Fruit fly (Drosophila melanogaster) whole organism, embryonic: Measurements from ENCODE around the gene CG7945.

ENCODE experiments used
- Awh ChIP-seq: fragments of 200-800 bp; sonication (Bioruptor generic); IDR thresholded peaks from 2 replicates; pipeline ENCODE4, ENCODE4 v1.3.6; 2022; ENCODE audit warnings: missing biosample characterization, missing genetic modification characterization
- Blimp-1 ChIP-seq: fragments of 200-800 bp; sonication (Bioruptor generic); optimal IDR thresholded peaks from 3 replicates; lab custom pipeline; 2018; ENCODE audit warnings: missing biosample characterization, missing genetic modification characterization, mild to moderate bottlenecking, moderate library complexity, missing genetic modification reagents
- CG12155 ChIP-seq: fragments of 200-800 bp; sonication (Bioruptor generic); optimal IDR thresholded peaks from 3 replicates; lab custom pipeline; 2016; ENCODE audit warnings: missing biosample characterization, missing genetic modification characterization
- CG17328 ChIP-seq: fragments of 200-800 bp; sonication (Bioruptor generic); IDR thresholded peaks from 2 replicates; pipeline ENCODE4 v1.3.6; 2022; ENCODE audit warnings: missing biosample characterization, missing genetic modification characterization
- HLH4C ChIP-seq: fragments of 200-800 bp; sonication (Bioruptor generic); IDR thresholded peaks from 3 replicates; pipeline ENCODE4 v1.3.6; 2022; ENCODE audit warnings: missing biosample characterization, missing genetic modification characterization; ENCODE audit not compliant: partially characterized antibody
- Opbp ChIP-seq: fragments of 200-800 bp; sonication (Bioruptor generic); IDR thresholded peaks from 3 replicates; pipeline ENCODE4 v1.3.6; 2022; ENCODE audit warnings: missing biosample characterization, missing genetic modification characterization; ENCODE audit not compliant: partially characterized antibody
- cad ChIP-seq: fragments of >200 bp; optimal IDR thresholded peaks from 2 replicates; lab custom pipeline; 2017; ENCODE audit warnings: missing biosample characterization, missing genetic modification characterization
- ftz-f1 ChIP-seq: fragments of 200-800 bp; sonication (Bioruptor generic); optimal IDR thresholded peaks from 2 replicates; lab custom pipeline; 2016; ENCODE audit warnings: missing biosample characterization, missing genetic modification characterization
- sna ChIP-seq: fragments of 200-800 bp; sonication (Bioruptor generic); IDR thresholded peaks from 2 replicates; pipeline ENCODE4 v1.3.6; 2022; ENCODE audit warnings: missing biosample characterization, missing genetic modification characterization; ENCODE audit not compliant: partially characterized antibody
- wdn ChIP-seq: fragments of 200-800 bp; sonication (Bioruptor generic); IDR thresholded peaks from 2 replicates; pipeline ENCODE4 v1.3.6; 2022; ENCODE audit warnings: missing biosample characterization, missing genetic modification characterization

- no peak for TF ChIP-seq ftz-f1 (GFP tag; lab: Kevin White, UChicago)
- no peak for TF ChIP-seq wdn (GFP tag; lab: Robert Waterston, UW)
- 0 out of 2 replicates have a peak, but pooled peaks have one; percentile 53 for TF ChIP-seq Awh (GFP tag; lab: Robert Waterston, UW)
- TF ChIP-seq CG12155 (GFP tag; lab: Kevin White, UChicago) = no peak
- no peak for TF ChIP-seq Opbp (GFP tag; lab: Robert Waterston, UW)
- no peak for TF ChIP-seq sna (GFP tag; lab: Robert Waterston, UW)
- TF ChIP-seq cad (GFP tag; lab: Kevin White, UChicago) = no peak
- TF ChIP-seq Blimp-1 (GFP tag; lab: Kevin White, UChicago) = peak; percentile 37
- TF ChIP-seq CG17328 (GFP tag; lab: Robert Waterston, UW) = peak; percentile 55
- no peak for TF ChIP-seq HLH4C (GFP tag; lab: Robert Waterston, UW)
These were observed 29.9 kb downstream of the CG7945 start for dm6 chr3L:15493886-15494598.
